Fruit fly (Drosophila melanogaster): Measurements from ENCODE around the gene CG33494.

Gene CG33494

dm6 chr3R:25543565-25544317, 48.8 kb upstream of the CG33494 start (continued):
- TF ChIP-seq jigr1 (GFP tag; IDR thresholded peaks at IDR 0.05) (no peak), pzg (GFP tag; optimal IDR thresholded peaks at IDR 0.05) (no peak), CG31388 (GFP tag; optimal IDR thresholded peaks at IDR 0.05) (no peak), CG34376 (GFP tag; optimal IDR thresholded peaks at IDR 0.05) (no peak), Hr51 (GFP tag; optimal IDR thresholded peaks at IDR 0.05) (no peak), pnt (GFP tag; optimal IDR thresholded peaks at IDR 0.05) (no peak), CG11398 (GFP tag; optimal IDR thresholded peaks at IDR 0.05) (no peak), CG11560 (tag; IDR thresholded peaks at IDR 0.05) (no peak), CG1233 (GFP tag; optimal IDR thresholded peaks at IDR 0.05) (no peak), HHEX (GFP tag; optimal IDR thresholded peaks at IDR 0.05) (peak; percentile 41), CG6854 (GFP tag; optimal IDR thresholded peaks at IDR 0.05) (no peak), CG12769 (tag; optimal IDR thresholded peaks at IDR 0.05) (no peak), sqz (GFP tag; optimal IDR thresholded peaks at IDR 0.05) (no peak), Trl (optimal IDR thresholded peaks at IDR 0.05) (no peak), Trl (GFP tag; optimal IDR thresholded peaks at IDR 0.05) (no peak), CG10147 (GFP tag; optimal IDR thresholded peaks at IDR 0.05) (no peak), Usf (GFP tag; optimal IDR thresholded peaks at IDR 0.05) (no peak), CG18764 (GFP tag; optimal IDR thresholded peaks at IDR 0.05) (no peak), CG16815 (GFP tag; optimal IDR thresholded peaks at IDR 0.05) (no peak), CG8944 (GFP tag; optimal IDR thresholded peaks at IDR 0.05) (no peak), gem (tag; optimal IDR thresholded peaks at IDR 0.05) (peak; percentile 30), unc-4 (GFP tag; IDR thresholded peaks at IDR 0.05; ENCODE audit: partially characterized antibody) (no peak), CG10431 (GFP tag; optimal IDR thresholded peaks at IDR 0.05) (no peak), bab2 (GFP tag; optimal IDR thresholded peaks at IDR 0.05) (no peak), ash1 (GFP tag; optimal IDR thresholded peaks at IDR 0.05) (no peak), CG17385 (GFP tag; optimal IDR thresholded peaks at IDR 0.05) (peak; percentile 10), Oli (tag; optimal IDR thresholded peaks at IDR 0.05) (peak; percentile 23), Taf1 (GFP tag; IDR thresholded peaks at IDR 0.05) (no peak), HLH54F (GFP tag; optimal IDR thresholded peaks at IDR 0.05) (no peak), exex (tag; optimal IDR thresholded peaks at IDR 0.05) (no peak), Opbp (GFP tag; IDR thresholded peaks at IDR 0.05; ENCODE audit: partially characterized antibody) (no peak), CG2116 (GFP tag; optimal IDR thresholded peaks at IDR 0.05) (no peak), Blimp-1 (GFP tag; optimal IDR thresholded peaks at IDR 0.05) (peak; percentile 20), oc (tag; optimal IDR thresholded peaks at IDR 0.05) (no peak), gro (GFP tag; optimal IDR thresholded peaks at IDR 0.05) (peak; percentile 45), CG2889 (GFP tag; IDR thresholded peaks at IDR 0.05) (no peak), repo (GFP tag; optimal IDR thresholded peaks at IDR 0.05) (no peak), gt (GFP tag; IDR thresholded peaks at IDR 0.05) (no peak), Gsc (GFP tag; IDR thresholded peaks at IDR 0.05) (no peak), CG17359 (tag; optimal IDR thresholded peaks at IDR 0.05) (peak; percentile 1), vfl (GFP tag; optimal IDR thresholded peaks at IDR 0.05) (no peak), eyg (GFP tag; optimal IDR thresholded peaks at IDR 0.05) (no peak), vvl (GFP tag; IDR thresholded peaks at IDR 0.05) (no peak), pfk (GFP tag; optimal IDR thresholded peaks at IDR 0.05) (no peak), Oaz (GFP tag; IDR thresholded peaks at IDR 0.05) (no peak), dm (GFP tag; optimal IDR thresholded peaks at IDR 0.05) (no peak), Jarid2 (GFP tag; optimal IDR thresholded peaks at IDR 0.05) (no peak), fru (optimal IDR thresholded peaks at IDR 0.05) (no peak), CG43689 (GFP tag; IDR thresholded peaks at IDR 0.05) (no peak), CG9437 (GFP tag; optimal IDR thresholded peaks at IDR 0.05) (no peak), Drgx (GFP tag; IDR thresholded peaks at IDR 0.05) (no peak)
